Fruit fly (Drosophila melanogaster) whole organism, embryonic: ENCODE measurements around the gene CG2691.

Source experiments
- Atf6 ChIP-seq: fragments of 200-800 bp; sonication (Bioruptor generic); IDR thresholded peaks from 2 replicates; pipeline ENCODE4 v1.3.6; 2022; ENCODE audit warnings: missing biosample characterization, missing genetic modification characterization
- CG10209 ChIP-seq: fragments of 200-800 bp; sonication (Bioruptor generic); optimal IDR thresholded peaks from 3 replicates; lab custom pipeline; 2017; ENCODE audit warnings: missing biosample characterization, mild to moderate bottlenecking, missing genetic modification characterization, missing genetic modification reagents
- CG10462 ChIP-seq: fragments of 200-800 bp; sonication (Bioruptor generic); optimal IDR thresholded peaks from 2 replicates; lab custom pipeline; 2016; ENCODE audit warnings: missing biosample characterization, missing genetic modification characterization
- CG10543 ChIP-seq: fragments of 200-800 bp; sonication (Bioruptor generic); optimal IDR thresholded peaks from 3 replicates; lab custom pipeline; 2017; ENCODE audit warnings: missing biosample characterization, mild to moderate bottlenecking, missing genetic modification characterization, moderate library complexity
- CG10565 ChIP-seq: fragments of 200-800 bp; sonication (Bioruptor generic); optimal IDR thresholded peaks from 3 replicates; lab custom pipeline; 2016; ENCODE audit warnings: missing biosample characterization, mild to moderate bottlenecking, missing genetic modification characterization
- CG11085 ChIP-seq: fragments of 200-800 bp; sonication (Bioruptor generic); IDR thresholded peaks from 2 replicates; pipeline ENCODE4 v1.3.6; 2022; ENCODE audit warnings: missing biosample characterization, missing genetic modification characterization
- CG11560 ChIP-seq: fragments of 200-800 bp; sonication (Bioruptor generic); IDR thresholded peaks from 3 replicates; pipeline ENCODE4 v1.3.6; 2022; ENCODE audit warnings: missing biosample characterization, missing genetic modification characterization
- CG12299 ChIP-seq: fragments of 200-800 bp; sonication (Bioruptor generic); optimal IDR thresholded peaks from 2 replicates; lab custom pipeline; 2018; ENCODE audit warnings: missing biosample characterization, mild to moderate bottlenecking, missing genetic modification characterization
- CG13123 ChIP-seq: fragments of 200-800 bp; sonication (Bioruptor generic); optimal IDR thresholded peaks from 2 replicates; lab custom pipeline; 2016; ENCODE audit warnings: missing biosample characterization, missing genetic modification characterization
- CG15479 ChIP-seq: fragments of 200-800 bp; sonication (Bioruptor generic); optimal IDR thresholded peaks from 3 replicates; lab custom pipeline; 2019; ENCODE audit warnings: missing biosample characterization, mild to moderate bottlenecking, missing genetic modification characterization, moderate library complexity
- CG17912 ChIP-seq: fragments of 200-800 bp; sonication (Bioruptor generic); optimal IDR thresholded peaks from 2 replicates; lab custom pipeline; 2018; ENCODE audit warnings: missing biosample characterization, mild to moderate bottlenecking, missing genetic modification characterization
- CG1792 ChIP-seq: fragments of 200-800 bp; sonication (Bioruptor generic); optimal IDR thresholded peaks from 2 replicates; lab custom pipeline; 2016; ENCODE audit warnings: missing biosample characterization, missing genetic modification characterization
- CG2889 ChIP-seq: fragments of 200-800 bp; sonication (Bioruptor generic); IDR thresholded peaks from 3 replicates; pipeline ENCODE4 v1.3.6; 2022; ENCODE audit warnings: missing biosample characterization, missing genetic modification characterization
- CG30020 ChIP-seq: fragments of 200-800 bp; optimal IDR thresholded peaks from 2 replicates; lab custom pipeline; 2019; ENCODE audit warnings: missing biosample characterization, mild to moderate bottlenecking, missing genetic modification characterization, moderate library complexity
- CG4360 ChIP-seq: fragments of 200-800 bp; sonication (Bioruptor generic); IDR thresholded peaks from 2 replicates; pipeline ENCODE4 v1.3.6; 2022; ENCODE audit warnings: missing biosample characterization, missing genetic modification characterization
- CG43689 ChIP-seq: fragments of 200-800 bp; sonication (Bioruptor generic); IDR thresholded peaks from 2 replicates; pipeline ENCODE4 v1.3.6; 2022; ENCODE audit warnings: missing biosample characterization, missing genetic modification characterization
- CG4854 ChIP-seq: fragments of 200-800 bp; sonication (Bioruptor generic); optimal IDR thresholded peaks from 2 replicates; lab custom pipeline; 2016; ENCODE audit warnings: missing biosample characterization, missing genetic modification characterization, inconsistent platforms
- CG6813 ChIP-seq: fragments of 200-800 bp; sonication (Bioruptor generic); optimal IDR thresholded peaks from 2 replicates; lab custom pipeline; 2017; ENCODE audit warnings: missing biosample characterization, missing genetic modification characterization, mild to moderate bottlenecking, moderate library complexity, missing genetic modification reagents
- CG8290 ChIP-seq, 3 experiments: fragments of 200-800 bp; sonication (Bioruptor generic); optimal IDR thresholded peaks; 2 replicates each; lab custom pipeline; 2016 to 2019; ENCODE audit warnings: missing biosample characterization in 3 of 3, missing genetic modification characterization in 3 of 3, mild to moderate bottlenecking in 2 of 3, moderate library complexity in 1 of 3
- CG9876 ChIP-seq: fragments of 200-800 bp; sonication (Bioruptor generic); optimal IDR thresholded peaks from 2 replicates; lab custom pipeline; 2016; ENCODE audit warnings: missing biosample characterization, missing genetic modification characterization
- D ChIP-seq, 2 experiments: fragments of 200-800 bp in 1 of 2; fragments of >200 bp in 1 of 2; sonication (Bioruptor generic) in 1 of 2; optimal IDR thresholded peaks; 2 replicates in 1 of 2; 3 replicates in 1 of 2; lab custom pipeline; 2017; ENCODE audit warnings: mild to moderate bottlenecking in 1 of 2, missing biosample characterization in 1 of 2, missing genetic modification characterization in 1 of 2, missing genetic modification reagents in 1 of 2
- Eip74EF ChIP-seq, 2 experiments: fragments of 200-800 bp in 1 of 2; fragments of >200 bp in 1 of 2; sonication (Bioruptor generic) in 1 of 2; optimal IDR thresholded peaks; 2 replicates each; lab custom pipeline; 2017 to 2019; ENCODE audit warnings: missing biosample characterization in 2 of 2, missing genetic modification characterization in 2 of 2, mild to moderate bottlenecking in 1 of 2, moderate library complexity in 1 of 2
- Elba2 ChIP-seq: fragments of 200-800 bp; sonication (Bioruptor generic); optimal IDR thresholded peaks from 3 replicates; lab custom pipeline; 2016; ENCODE audit warnings: missing biosample characterization, missing genetic modification characterization
- GATAe ChIP-seq: fragments of 200-800 bp; sonication (Bioruptor generic); conservative IDR thresholded peaks from 2 replicates; pipeline ENCODE4 v1.3.6; 2022; ENCODE audit warnings: missing biosample characterization, missing genetic modification characterization
- H15 ChIP-seq: fragments of 200-800 bp; sonication (Bioruptor generic); IDR thresholded peaks from 3 replicates; pipeline ENCODE4 v1.3.6; 2022; ENCODE audit warnings: missing biosample characterization, missing genetic modification characterization
- HLH54F ChIP-seq: fragments of 200-800 bp; sonication (Bioruptor generic); optimal IDR thresholded peaks from 3 replicates; lab custom pipeline; 2016; ENCODE audit warnings: missing biosample characterization, missing genetic modification characterization
- Hey ChIP-seq: fragments of 200-800 bp; sonication (Bioruptor generic); optimal IDR thresholded peaks from 3 replicates; lab custom pipeline; 2018; ENCODE audit warnings: missing biosample characterization, mild to moderate bottlenecking, missing genetic modification characterization
- Hr78 ChIP-seq, 2 experiments: fragments of 200-800 bp in 1 of 2; fragments of >200 bp in 1 of 2; sonication (Bioruptor generic) in 1 of 2; optimal IDR thresholded peaks; 2 replicates each; lab custom pipeline; 2017 to 2019; ENCODE audit warnings: missing biosample characterization in 2 of 2, missing genetic modification characterization in 2 of 2, mild to moderate bottlenecking in 1 of 2, moderate library complexity in 1 of 2
- NFAT ChIP-seq: fragments of 200-800 bp; sonication (Bioruptor generic); IDR thresholded peaks from 2 replicates; pipeline ENCODE4 v1.3.6; 2022; ENCODE audit warnings: missing biosample characterization, missing genetic modification characterization
- chinmo ChIP-seq: fragments of 200-800 bp; sonication (Bioruptor generic); IDR thresholded peaks from 4 replicates; pipeline ENCODE4 v1.3.6; 2022; ENCODE audit warnings: missing biosample characterization, missing genetic modification characterization; ENCODE audit not compliant: partially characterized antibody
- chm ChIP-seq: fragments of 200-800 bp; sonication (Bioruptor generic); IDR thresholded peaks from 2 replicates; pipeline ENCODE4 v1.3.6; 2022; ENCODE audit warnings: missing biosample characterization, missing genetic modification characterization
- crol ChIP-seq: fragments of 200-800 bp; sonication (Bioruptor generic); IDR thresholded peaks from 2 replicates; pipeline ENCODE4 v1.3.6; 2022; ENCODE audit warnings: missing biosample characterization, missing genetic modification characterization
- esg ChIP-seq: fragments of 200-800 bp; sonication (Bioruptor generic); conservative IDR thresholded peaks from 2 replicates; pipeline ENCODE4 v1.3.6; 2022; ENCODE audit warnings: missing biosample characterization, missing genetic modification characterization
- exex ChIP-seq: fragments of 200-800 bp; sonication (Bioruptor generic); optimal IDR thresholded peaks from 4 replicates; lab custom pipeline; 2018; ENCODE audit warnings: missing biosample characterization, mild to moderate bottlenecking, missing genetic modification characterization, moderate library complexity
- fd96Cb ChIP-seq: fragments of 200-800 bp; sonication (Bioruptor generic); optimal IDR thresholded peaks from 2 replicates; lab custom pipeline; 2018; ENCODE audit warnings: missing biosample characterization, mild to moderate bottlenecking, missing genetic modification characterization, moderate library complexity
- lab ChIP-seq: fragments of 200-800 bp; sonication (Bioruptor generic); optimal IDR thresholded peaks from 3 replicates; lab custom pipeline; 2017; ENCODE audit warnings: missing biosample characterization, missing genetic modification characterization, mild to moderate bottlenecking, moderate library complexity, missing genetic modification reagents
- luna ChIP-seq: fragments of 200-800 bp; sonication (Bioruptor generic); optimal IDR thresholded peaks from 2 replicates; lab custom pipeline; 2016; ENCODE audit warnings: missing biosample characterization, missing genetic modification characterization
- nom ChIP-seq: fragments of 200-800 bp; sonication (Bioruptor generic); optimal IDR thresholded peaks from 2 replicates; lab custom pipeline; 2017; ENCODE audit warnings: missing biosample characterization, missing genetic modification characterization, mild to moderate bottlenecking, moderate library complexity, missing genetic modification reagents
- pnt ChIP-seq: fragments of 200-800 bp; sonication (Bioruptor generic); optimal IDR thresholded peaks from 3 replicates; lab custom pipeline; 2016; ENCODE audit warnings: missing biosample characterization, missing genetic modification characterization
- row ChIP-seq: fragments of 200-800 bp; sonication (Bioruptor generic); IDR thresholded peaks from 3 replicates; pipeline ENCODE4 v1.3.6; 2022; ENCODE audit warnings: missing biosample characterization, missing genetic modification characterization
- sna ChIP-seq: fragments of 200-800 bp; sonication (Bioruptor generic); IDR thresholded peaks from 2 replicates; pipeline ENCODE4 v1.3.6; 2022; ENCODE audit warnings: missing biosample characterization, missing genetic modification characterization; ENCODE audit not compliant: partially characterized antibody
- sqz ChIP-seq: fragments of 200-800 bp; sonication (Bioruptor generic); optimal IDR thresholded peaks from 3 replicates; lab custom pipeline; 2018; ENCODE audit warnings: missing biosample characterization, mild to moderate bottlenecking, missing genetic modification characterization
- sr ChIP-seq: fragments of 200-800 bp; sonication (Bioruptor generic); IDR thresholded peaks from 3 replicates; pipeline ENCODE4 v1.3.6; 2022; ENCODE audit warnings: missing biosample characterization, missing genetic modification characterization
- vvl ChIP-seq: fragments of 200-800 bp; sonication (Bioruptor generic); IDR thresholded peaks from 2 replicates; pipeline ENCODE4 v1.3.6; 2022; ENCODE audit warnings: missing biosample characterization, missing genetic modification characterization
- wor ChIP-seq: fragments of 200-800 bp; sonication (Bioruptor generic); IDR thresholded peaks from 2 replicates; pipeline ENCODE4 v1.3.6; 2022; ENCODE audit warnings: missing biosample characterization, missing genetic modification characterization

The CG2691 gene

dm6 chrX:13625888-13626578 is 1.8 kb upstream of the CG2691 start (continued):
- TF ChIP-seq CG9876 (GFP tag; lab: Kevin White, UChicago) (no peak), CG15479 (GFP tag; lab: Kevin White, UChicago) (no peak), CG11560 (tag; lab: Robert Waterston, UW) (no peak), CG6813 (GFP tag; lab: Kevin White, UChicago) (peak; percentile 66), GATAe (no peak), CG4854 (peak; percentile 9), CG10565 (GFP tag; lab: Kevin White, UChicago) (no peak), exex (tag; lab: Kevin White, UChicago) (peak; percentile 16), CG10209 (GFP tag; lab: Kevin White, UChicago) (peak; percentile 49), CG8290 (GFP tag; optimal IDR thresholded peaks at IDR 0.05; lab: Kevin White, UChicago) (no peak), CG8290 (tag; optimal IDR thresholded peaks at IDR 0.05; lab: Kevin White, UChicago) (peak in 1 of 2 experiments; percentile 84), lab (GFP tag; lab: Kevin White, UChicago) (peak; percentile 84), Hr78 (GFP tag; optimal IDR thresholded peaks at IDR 0.05; lab: Kevin White, UChicago) (no peak), Hey (no peak)

dm6 chrX:13625080-13625723 is 994 bp upstream of the CG2691 start:
- TF ChIP-seq CG10543 (GFP tag; lab: Kevin White, UChicago) (peak; percentile 5), nom (GFP tag; lab: Kevin White, UChicago) (no peak), D (optimal IDR thresholded peaks at IDR 0.05; lab: Kevin White, UChicago) (no peak), D (GFP tag; optimal IDR thresholded peaks at IDR 0.05; lab: Kevin White, UChicago) (no peak), esg (GFP tag; lab: Robert Waterston, UW) (no peak), chm (GFP tag; lab: Robert Waterston, UW) (0 out of 2 replicates have a peak, but pooled peaks have one; percentile 7), CG17912 (GFP tag; lab: Kevin White, UChicago) (no peak), Eip74EF (GFP tag; optimal IDR thresholded peaks at IDR 0.05; lab: Kevin White, UChicago) (no peak), sna (GFP tag; lab: Robert Waterston, UW) (no peak), luna (no peak), Atf6 (GFP tag; lab: Robert Waterston, UW) (0 out of 2 replicates have a peak, but pooled peaks have one; percentile 13), sqz (peak; percentile 16), CG1792 (GFP tag; lab: Kevin White, UChicago) (no peak), CG43689 (GFP tag; lab: Robert Waterston, UW) (no peak), CG13123 (GFP tag; lab: Kevin White, UChicago) (no peak), H15 (GFP tag; lab: Robert Waterston, UW) (no peak), vvl (GFP tag; lab: Robert Waterston, UW) (no peak), fd96Cb (no peak), chinmo (GFP tag; lab: Robert Waterston, UW) (0 out of 4 replicates have a peak, but pooled peaks have one; percentile 55), CG12299 (tag; lab: Kevin White, UChicago) (no peak), CG11085 (GFP tag; lab: Robert Waterston, UW) (no peak), CG4360 (peak; percentile 84), sr (GFP tag; lab: Robert Waterston, UW) (0 out of 3 replicates have a peak, but pooled peaks have one; percentile 8), CG2889 (GFP tag; lab: Robert Waterston, UW) (no peak), wor (GFP tag; lab: Robert Waterston, UW) (no peak), pnt (no peak), crol (GFP tag; lab: Robert Waterston, UW) (peak; percentile 96), CG10462 (no peak), CG8290 (GFP tag; optimal IDR thresholded peaks at IDR 0.05; lab: Kevin White, UChicago) (no peak), CG8290 (tag; optimal IDR thresholded peaks at IDR 0.05; lab: Kevin White, UChicago) (peak in 1 of 2 experiments; percentile 21), row (GFP tag; lab: Robert Waterston, UW) (peak; percentile 6; the same call in 1 of the 3 replicates), Elba2 (GFP tag; lab: Kevin White, UChicago) (peak; percentile 60), CG30020 (tag; lab: Kevin White, UChicago) (no peak), HLH54F (no peak), NFAT (GFP tag; lab: Robert Waterston, UW) (peak; percentile 73)
